Fruit fly (Drosophila melanogaster): ENCODE results near the gene CG42671.

dm6 chr3L:11197291-11198021 lies 16.8 kb upstream of the CG42671 start, which contains the start of gene GlcAT-P:
- TF ChIP-seq Sin3A (optimal IDR thresholded peaks at IDR 0.05) (no peak), h (optimal IDR thresholded peaks at IDR 0.05) (no peak), Myc (optimal IDR thresholded peaks at IDR 0.05) (no peak), insv (optimal IDR thresholded peaks at IDR 0.05) (no peak), ttk (optimal IDR thresholded peaks at IDR 0.05) (no peak)
